Fruit fly (Drosophila melanogaster): ENCODE results near the gene CG33725.

Gene CG33725

dm6 chr3L:12461953-12462352, 20.5 kb upstream of the CG33725 start:
- TF ChIP-seq Vsx2 (GFP tag; optimal IDR thresholded peaks at IDR 0.05; ENCODE audit: partially characterized antibody): no peak
- no peak for TF ChIP-seq h (GFP tag; optimal IDR thresholded peaks at IDR 0.05)
- no peak for TF ChIP-seq foxo (GFP tag; optimal IDR thresholded peaks at IDR 0.05)
- no peak for TF ChIP-seq Hr83 (GFP tag; optimal IDR thresholded peaks at IDR 0.05; ENCODE audit: poor library complexity, severe bottlenecking)
- TF ChIP-seq dsf (GFP tag; optimal IDR thresholded peaks at IDR 0.05; ENCODE audit: borderline replicate concordance): no peak
- TF ChIP-seq Dif (GFP tag; optimal IDR thresholded peaks at IDR 0.05; ENCODE audit: partially characterized antibody): no peak
- no peak for TF ChIP-seq CG32264 (GFP tag; optimal IDR thresholded peaks at IDR 0.05)
- TF ChIP-seq CrebA (GFP tag; optimal IDR thresholded peaks at IDR 0.05; ENCODE audit: borderline replicate concordance): no peak
- no peak for TF ChIP-seq OdsH (GFP tag; optimal IDR thresholded peaks at IDR 0.05)
- no peak for TF ChIP-seq lola (GFP tag; optimal IDR thresholded peaks at IDR 0.05)
- TF ChIP-seq brk (GFP tag; optimal IDR thresholded peaks at IDR 0.05): no peak
- no peak for TF ChIP-seq dmrt93B (GFP tag; optimal IDR thresholded peaks at IDR 0.05)
- no peak for TF ChIP-seq br (GFP tag; optimal IDR thresholded peaks at IDR 0.05)
- no peak for TF ChIP-seq CG9705 (GFP tag; optimal IDR thresholded peaks at IDR 0.05)
- TF ChIP-seq dl (GFP tag; optimal IDR thresholded peaks at IDR 0.05; ENCODE audit: insufficient read depth in 1 of 2, partially characterized antibody in 2 of 2): no peak
- no peak for TF ChIP-seq Dfd (GFP tag; optimal IDR thresholded peaks at IDR 0.05)
- TF ChIP-seq Mio (GFP tag; optimal IDR thresholded peaks at IDR 0.05): no peak
- no peak for TF ChIP-seq sage (GFP tag; optimal IDR thresholded peaks at IDR 0.05)

dm6 chr3L:12463580-12463979, 18.8 kb upstream of the CG33725 start:
- TF ChIP-seq Dfd (GFP tag; optimal IDR thresholded peaks at IDR 0.05) (peak; percentile 73), brk (GFP tag; optimal IDR thresholded peaks at IDR 0.05) (no peak), GATAd (GFP tag; optimal IDR thresholded peaks at IDR 0.05) (no peak), CrebA (GFP tag; optimal IDR thresholded peaks at IDR 0.05; ENCODE audit: borderline replicate concordance) (no peak), Myc (optimal IDR thresholded peaks at IDR 0.05) (no peak)

- no peak for TF ChIP-seq dl (GFP tag; optimal IDR thresholded peaks at IDR 0.05; ENCODE audit: insufficient read depth in 1 of 2, partially characterized antibody in 2 of 2)
- peak; percentile 32 for TF ChIP-seq fru (GFP tag; optimal IDR thresholded peaks at IDR 0.05)
- TF ChIP-seq HLH106 (tag; optimal IDR thresholded peaks at IDR 0.05): peak; percentile 49
Observed at dm6 chr3L:12465229-12465628, 17.2 kb upstream of the CG33725 start.

dm6 chr3L:12468016-12468415, 14.4 kb upstream of the CG33725 start, which contains the start of gene eyg:
Gene eyg (minus strand): TSS chr3L:12468021.
- TF ChIP-seq brk (GFP tag; optimal IDR thresholded peaks at IDR 0.05) (peak; percentile 15), br (GFP tag; optimal IDR thresholded peaks at IDR 0.05) (peak; percentile 6), psq (GFP tag; optimal IDR thresholded peaks at IDR 0.05) (peak; percentile 84), CrebA (GFP tag; optimal IDR thresholded peaks at IDR 0.05; ENCODE audit: borderline replicate concordance) (no peak), sage (GFP tag; optimal IDR thresholded peaks at IDR 0.05) (no peak), Rel (GFP tag; optimal IDR thresholded peaks at IDR 0.05) (no peak), Rel (tag; optimal IDR thresholded peaks at IDR 0.05) (peak; percentile 24), Sp1 (GFP tag; optimal IDR thresholded peaks at IDR 0.05) (no peak), h (GFP tag; optimal IDR thresholded peaks at IDR 0.05) (peak; percentile 46), Dif (GFP tag; optimal IDR thresholded peaks at IDR 0.05; ENCODE audit: partially characterized antibody) (peak; percentile 66), fru (GFP tag; optimal IDR thresholded peaks at IDR 0.05) (peak; percentile 1), Hr83 (GFP tag; optimal IDR thresholded peaks at IDR 0.05; ENCODE audit: poor library complexity, severe bottlenecking) (peak; percentile 57), woc (GFP tag; optimal IDR thresholded peaks at IDR 0.05) (no peak), Abd-B (GFP tag; optimal IDR thresholded peaks at IDR 0.05) (no peak), dl (GFP tag; optimal IDR thresholded peaks at IDR 0.05; ENCODE audit: insufficient read depth in 1 of 2, partially characterized antibody in 2 of 2) (peak in 1 of 2 experiments; percentile 57), Vsx2 (GFP tag; optimal IDR thresholded peaks at IDR 0.05; ENCODE audit: partially characterized antibody) (peak; percentile 95), Hnf4 (GFP tag; optimal IDR thresholded peaks at IDR 0.05) (peak; percentile 23)

dm6 chr3L:12469684-12470083, 12.7 kb upstream of the CG33725 start, which contains the start of gene CG32102:
Gene CG32102 (minus strand): TSS chr3L:12469784.
- TF ChIP-seq h (GFP tag; optimal IDR thresholded peaks at IDR 0.05) (no peak), foxo (GFP tag; optimal IDR thresholded peaks at IDR 0.05) (no peak), HLH106 (tag; optimal IDR thresholded peaks at IDR 0.05) (no peak), lola (GFP tag; optimal IDR thresholded peaks at IDR 0.05) (no peak), woc (GFP tag; optimal IDR thresholded peaks at IDR 0.05) (no peak), rgr (GFP tag; optimal IDR thresholded peaks at IDR 0.05) (no peak), CG32264 (GFP tag; optimal IDR thresholded peaks at IDR 0.05) (no peak), dmrt93B (GFP tag; optimal IDR thresholded peaks at IDR 0.05) (no peak), N (GFP tag; optimal IDR thresholded peaks at IDR 0.05) (no peak), dsf (GFP tag; optimal IDR thresholded peaks at IDR 0.05; ENCODE audit: borderline replicate concordance) (no peak), Rel (GFP tag; optimal IDR thresholded peaks at IDR 0.05) (no peak), Rel (tag; optimal IDR thresholded peaks at IDR 0.05) (no peak), CG9705 (GFP tag; optimal IDR thresholded peaks at IDR 0.05) (no peak), pan (optimal IDR thresholded peaks at IDR 0.05) (no peak), Myc (optimal IDR thresholded peaks at IDR 0.05) (no peak), Hnf4 (GFP tag; optimal IDR thresholded peaks at IDR 0.05) (no peak), CrebA (GFP tag; optimal IDR thresholded peaks at IDR 0.05; ENCODE audit: borderline replicate concordance) (no peak), ey (GFP tag; optimal IDR thresholded peaks at IDR 0.05) (no peak), sv (GFP tag; optimal IDR thresholded peaks at IDR 0.05) (no peak)
